Worm (Caenorhabditis elegans): Measurements from ENCODE around the gene F57B9.3.

F57B9.3 gene

DNA sequence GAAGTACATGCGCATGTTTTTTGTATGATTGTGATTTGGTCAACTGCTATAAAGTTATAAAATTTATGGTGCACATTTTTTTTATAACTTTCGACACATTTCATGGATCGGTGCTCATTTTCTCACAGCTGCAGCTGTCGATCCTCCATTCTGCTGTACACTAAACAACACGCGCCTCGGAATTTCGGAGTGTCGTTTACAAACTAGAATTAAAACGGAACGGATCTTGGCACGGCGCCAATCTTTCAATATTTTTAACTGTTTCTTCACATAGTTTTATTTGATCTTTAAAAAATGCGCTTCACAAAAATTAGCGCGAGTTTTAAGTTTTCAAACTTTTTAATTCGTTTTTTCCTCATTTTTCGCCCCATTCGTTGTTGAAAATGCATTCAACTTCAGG, 6.8 kb downstream of the F57B9.3 start, which contains the start of gene let-711:
Gene let-711, plus strand, starts transcription at position 337 of the 400 bp plus-strand sequence.
- TF ChIP-seq hlh-1 (tag; optimal IDR thresholded peaks at IDR 0.05), result peak; percentile 58
- TF ChIP-seq lsy-2 (tag; optimal IDR thresholded peaks at IDR 0.05), result no peak

DNA sequence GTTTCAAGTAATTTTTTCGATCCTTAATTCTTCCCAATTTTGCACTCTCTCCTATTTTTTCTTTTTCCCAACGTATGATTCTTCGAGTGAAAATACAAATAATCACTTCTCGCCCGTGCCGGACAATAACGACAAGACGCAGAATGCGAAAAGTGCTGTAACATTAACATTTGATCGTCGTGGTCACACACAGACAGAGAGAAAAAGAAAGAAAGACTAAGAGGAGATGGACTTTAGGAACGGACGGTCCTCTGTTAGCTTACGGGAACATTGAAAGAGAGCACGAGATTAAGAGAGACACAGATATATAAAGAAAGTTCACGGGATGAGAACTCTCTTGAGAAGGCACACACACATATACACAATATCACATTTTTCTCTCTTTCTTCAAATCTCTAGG, 8.3 kb downstream of the F57B9.3 start:
- no peak for TF ChIP-seq nhr-2 (tag; optimal IDR thresholded peaks at IDR 0.05)
- TF ChIP-seq unc-120 (tag; optimal IDR thresholded peaks at IDR 0.05; ENCODE audit: poor library complexity, severe bottlenecking), result peak; percentile 53
- no peak for TF ChIP-seq elt-3 (tag; optimal IDR thresholded peaks at IDR 0.05)
- TF ChIP-seq mab-5 (tag; optimal IDR thresholded peaks at IDR 0.05), result no peak
- no peak for TF ChIP-seq sem-2 (GFP tag; optimal IDR thresholded peaks at IDR 0.05)
- no peak for TF ChIP-seq ztf-11 (tag; optimal IDR thresholded peaks at IDR 0.05)
- no peak for TF ChIP-seq nhr-76 (tag; optimal IDR thresholded peaks at IDR 0.05)
- TF ChIP-seq unc-62 (GFP tag; optimal IDR thresholded peaks at IDR 0.05), result no peak
- TF ChIP-seq zip-8 (tag; optimal IDR thresholded peaks at IDR 0.05), result no peak
- no peak for TF ChIP-seq snpc-4 (tag; optimal IDR thresholded peaks at IDR 0.05)
- no peak for TF ChIP-seq tbx-8 (GFP tag; optimal IDR thresholded peaks at IDR 0.05)
- TF ChIP-seq hlh-1 (tag; optimal IDR thresholded peaks at IDR 0.05), result peak; percentile 77
- TF ChIP-seq M03D4.4 (tag; optimal IDR thresholded peaks at IDR 0.05), result peak; percentile 22
- TF ChIP-seq ces-1 (GFP tag; optimal IDR thresholded peaks at IDR 0.05), result no peak
- TF ChIP-seq ceh-83 (GFP tag; optimal IDR thresholded peaks at IDR 0.05), result no peak

ce11 chrIII:6951435-6951834, 11.8 kb downstream of the F57B9.3 start:
- TF ChIP-seq snpc-4 (tag; optimal IDR thresholded peaks at IDR 0.05), result no peak
- no peak for TF ChIP-seq nhr-76 (tag; optimal IDR thresholded peaks at IDR 0.05)
- TF ChIP-seq unc-120 (tag; optimal IDR thresholded peaks at IDR 0.05; ENCODE audit: poor library complexity, severe bottlenecking), result no peak
- no peak for TF ChIP-seq nhr-28 (tag; optimal IDR thresholded peaks at IDR 0.05)
- TF ChIP-seq lin-13 (tag; optimal IDR thresholded peaks at IDR 0.05), result no peak
- TF ChIP-seq cnd-1 (tag; optimal IDR thresholded peaks at IDR 0.05), result no peak
- peak; percentile 47 for TF ChIP-seq blmp-1 (tag; optimal IDR thresholded peaks at IDR 0.05)
- no peak for TF ChIP-seq ceh-39 (tag; optimal IDR thresholded peaks at IDR 0.05)
- no peak for TF ChIP-seq sptf-1 (tag; optimal IDR thresholded peaks at IDR 0.05)
- TF ChIP-seq pha-4 (tag; optimal IDR thresholded peaks at IDR 0.05), result no peak
- peak; percentile 13 for TF ChIP-seq nhr-237 (tag; optimal IDR thresholded peaks at IDR 0.05)

- no peak for TF ChIP-seq mep-1 (tag; optimal IDR thresholded peaks at IDR 0.05)
- no peak for TF ChIP-seq ces-1 (GFP tag; optimal IDR thresholded peaks at IDR 0.05)
- no peak for TF ChIP-seq sptf-1 (tag; optimal IDR thresholded peaks at IDR 0.05)
- no peak for TF ChIP-seq nhr-76 (tag; optimal IDR thresholded peaks at IDR 0.05)
- TF ChIP-seq pha-4 (tag; optimal IDR thresholded peaks at IDR 0.05), result no peak
- no peak for TF ChIP-seq ztf-11 (tag; optimal IDR thresholded peaks at IDR 0.05)
- TF ChIP-seq flh-1 (GFP tag; optimal IDR thresholded peaks at IDR 0.05), result no peak
- TF ChIP-seq nhr-2 (tag; optimal IDR thresholded peaks at IDR 0.05), result no peak
- TF ChIP-seq elt-1 (tag; optimal IDR thresholded peaks at IDR 0.05; ENCODE audit: borderline replicate concordance, insufficient read depth), result no peak
- TF ChIP-seq snpc-4 (tag; optimal IDR thresholded peaks at IDR 0.05), result no peak
- no peak for TF ChIP-seq ceh-43 (GFP tag; optimal IDR thresholded peaks at IDR 0.05)
- TF ChIP-seq nhr-12 (tag; optimal IDR thresholded peaks at IDR 0.05), result no peak
- no peak for TF ChIP-seq unc-120 (tag; optimal IDR thresholded peaks at IDR 0.05; ENCODE audit: poor library complexity, severe bottlenecking)
- TF ChIP-seq drap-1 (GFP tag; optimal IDR thresholded peaks at IDR 0.05), result no peak
- no peak for TF ChIP-seq tbx-8 (GFP tag; optimal IDR thresholded peaks at IDR 0.05)
- no peak for TF ChIP-seq nhr-237 (tag; optimal IDR thresholded peaks at IDR 0.05)
- no peak for TF ChIP-seq mab-5 (tag; optimal IDR thresholded peaks at IDR 0.05)
- TF ChIP-seq lin-32 (GFP tag; optimal IDR thresholded peaks at IDR 0.05), result no peak
- no peak for TF ChIP-seq unc-62 (GFP tag; optimal IDR thresholded peaks at IDR 0.05)
- TF ChIP-seq blmp-1 (tag; optimal IDR thresholded peaks at IDR 0.05), result no peak
These were observed 13.8 kb downstream of the F57B9.3 start for ce11 chrIII:6953373-6953772.

- TF ChIP-seq unc-62 (GFP tag; optimal IDR thresholded peaks at IDR 0.05) (no peak), lin-13 (tag; optimal IDR thresholded peaks at IDR 0.05) (no peak), lsy-2 (tag; optimal IDR thresholded peaks at IDR 0.05) (no peak), sptf-1 (tag; optimal IDR thresholded peaks at IDR 0.05) (no peak), bed-3 (GFP tag; optimal IDR thresholded peaks at IDR 0.05) (no peak), blmp-1 (tag; optimal IDR thresholded peaks at IDR 0.05) (no peak), mab-5 (tag; optimal IDR thresholded peaks at IDR 0.05) (no peak), ceh-39 (tag; optimal IDR thresholded peaks at IDR 0.05) (no peak), mep-1 (tag; optimal IDR thresholded peaks at IDR 0.05) (no peak), mls-2 (tag; optimal IDR thresholded peaks at IDR 0.05) (no peak), nhr-76 (tag; optimal IDR thresholded peaks at IDR 0.05) (no peak), ceh-43 (GFP tag; optimal IDR thresholded peaks at IDR 0.05) (no peak)
These were observed 14.4 kb downstream of the F57B9.3 start for ce11 chrIII:6953978-6954377.
